Fruit fly (Drosophila melanogaster) whole organism, prepupa: ENCODE measurements around the gene CG4476.

Experiments
- CG6792 ChIP-seq: fragments of 200-800 bp; sonication (Bioruptor generic); optimal IDR thresholded peaks from 3 replicates; lab custom pipeline; 2016; ENCODE audit warnings: missing biosample characterization, missing genetic modification characterization
- CG8319 ChIP-seq: fragments of 200-800 bp; sonication (Bioruptor generic); optimal IDR thresholded peaks from 3 replicates; lab custom pipeline; 2016; ENCODE audit warnings: missing biosample characterization, missing genetic modification characterization
- Smox ChIP-seq: fragments of 200-800 bp; sonication (Bioruptor generic); optimal IDR thresholded peaks from 3 replicates; lab custom pipeline; 2016; ENCODE audit warnings: missing biosample characterization, missing genetic modification characterization
- cyc ChIP-seq: fragments of 200-800 bp; sonication (Bioruptor generic); optimal IDR thresholded peaks from 3 replicates; lab custom pipeline; 2016; ENCODE audit warnings: missing biosample characterization, missing genetic modification characterization
- fkh ChIP-seq: fragments of 200-800 bp; sonication (Bioruptor generic); optimal IDR thresholded peaks from 3 replicates; lab custom pipeline; 2017; ENCODE audit warnings: missing biosample characterization, mild to moderate bottlenecking, missing genetic modification characterization, moderate library complexity

Gene CG4476

dm6 chr3L:9255172-9255571 lies 43.5 kb downstream of the CG4476 start:
- TF ChIP-seq cyc (GFP tag; lab: Kevin White, UChicago) (no peak), CG6792 (no peak)
- TF ChIP-seq, all 60 proteins: peak for 0

dm6 chr3L:9262268-9262667 lies 50.6 kb downstream of the CG4476 start:
- TF ChIP-seq Smox (GFP tag; lab: Kevin White, UChicago): no peak
- no peak for TF ChIP-seq fkh (GFP tag; lab: Kevin White, UChicago)
- TF ChIP-seq CG6792: no peak
- no peak for TF ChIP-seq CG8319 (GFP tag; lab: Kevin White, UChicago)
